Worm (Caenorhabditis elegans): ENCODE data around the gene lido-2.

lido-2 gene

ce11 chrX:17055481-17055835, 45.1 kb downstream of the lido-2 start, which contains the start of gene gcy-11:
Gene gcy-11 (minus strand): TSS chrX:17055581.
- TF ChIP-seq mes-4 (tag; optimal IDR thresholded peaks at IDR 0.05) (no peak), B0336.3 (GFP tag; IDR thresholded peaks at IDR 0.05) (no peak), Y95B8A.8 (GFP tag; IDR thresholded peaks at IDR 0.05) (no peak), lin-54 (GFP tag; optimal IDR thresholded peaks at IDR 0.05) (no peak), ccch-3 (GFP tag; optimal IDR thresholded peaks at IDR 0.05) (no peak), hlh-12 (tag; optimal IDR thresholded peaks at IDR 0.05) (no peak), ets-4 (GFP tag; optimal IDR thresholded peaks at IDR 0.05) (no peak), ekl-4 (GFP tag; IDR thresholded peaks at IDR 0.05) (no peak), nhr-90 (tag; optimal IDR thresholded peaks at IDR 0.05) (no peak), ztf-3 (GFP tag; optimal IDR thresholded peaks at IDR 0.05) (no peak), madf-3 (GFP tag; IDR thresholded peaks at IDR 0.05) (no peak), K12H6.12 (tag; optimal IDR thresholded peaks at IDR 0.05) (no peak), ZK185.1 (tag; optimal IDR thresholded peaks at IDR 0.05; ENCODE audit: poor library complexity, severe bottlenecking) (no peak), pbrm-1 (GFP tag; IDR thresholded peaks at IDR 0.05) (no peak), Y53F4B.3 (GFP tag; IDR thresholded peaks at IDR 0.05) (no peak), lag-1 (GFP tag; IDR thresholded peaks at IDR 0.05) (no peak), zim-3 (tag; optimal IDR thresholded peaks at IDR 0.05) (no peak), F23B12.7 (tag; optimal IDR thresholded peaks at IDR 0.05; ENCODE audit: insufficient read depth) (no peak), aptf-2 (GFP tag; conservative IDR thresholded peaks at IDR 0.05) (no peak)

- no peak for TF ChIP-seq die-1 (tag; optimal IDR thresholded peaks at IDR 0.05)
- 0 out of 2 replicates have a peak, but pooled peaks have one; percentile 17 for TF ChIP-seq madf-6 (GFP tag; IDR thresholded peaks at IDR 0.05)
- no peak for TF ChIP-seq F22D6.2 (tag; optimal IDR thresholded peaks at IDR 0.05)
- TF ChIP-seq mes-4 (tag; optimal IDR thresholded peaks at IDR 0.05) = no peak
- TF ChIP-seq mxl-1 (tag; optimal IDR thresholded peaks at IDR 0.05) = no peak
- TF ChIP-seq efl-1 (GFP tag; optimal IDR thresholded peaks at IDR 0.05) = peak; percentile 22
- TF ChIP-seq nhr-27 (tag; optimal IDR thresholded peaks at IDR 0.05) = no peak
Observed at ce11 chrX:17054121-17054520, 46.4 kb downstream of the lido-2 start.

All from whole organism, young adult.